Worm (Caenorhabditis elegans): ENCODE results near the gene B0035.15.

DNA sequence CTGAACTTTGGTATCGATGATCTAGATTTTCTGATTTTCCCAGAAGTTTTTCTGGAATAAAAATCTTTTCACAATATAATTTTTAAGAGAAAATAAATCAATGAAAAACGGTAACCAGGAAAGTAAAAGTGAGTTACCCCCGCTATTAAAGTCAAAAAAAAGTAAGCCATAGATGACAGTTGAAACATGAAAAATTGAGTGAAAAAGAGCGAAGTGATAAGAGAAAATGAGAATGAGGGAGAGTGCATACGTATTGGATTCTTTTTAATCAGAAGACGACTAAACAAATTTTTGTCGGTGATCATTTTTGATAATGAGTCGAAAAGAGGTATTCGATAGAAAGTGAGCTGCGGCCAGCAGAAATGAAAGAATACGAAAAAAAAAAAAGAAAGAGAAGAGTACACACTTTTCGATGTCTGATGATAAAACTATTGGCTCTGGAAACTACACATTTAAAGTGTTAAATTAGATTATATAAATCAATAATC is 38.5 kb downstream of the B0035.15 start, which contains the start of gene gtl-1:
- TF ChIP-seq lim-6 (tag; optimal IDR thresholded peaks at IDR 0.05), result no peak
- no peak for TF ChIP-seq ceh-18 (tag; optimal IDR thresholded peaks at IDR 0.05)
- TF ChIP-seq ceh-34 (tag; optimal IDR thresholded peaks at IDR 0.05), result no peak
- TF ChIP-seq sox-2 (GFP tag; IDR thresholded peaks at IDR 0.05), result no peak
- TF ChIP-seq tbx-2 (tag; optimal IDR thresholded peaks at IDR 0.05), result no peak
- TF ChIP-seq ceh-2 (tag; optimal IDR thresholded peaks at IDR 0.05), result no peak
- no peak for TF ChIP-seq ama-1 (optimal IDR thresholded peaks at IDR 0.05)
- no peak for TF ChIP-seq nfya-1 (tag; optimal IDR thresholded peaks at IDR 0.05)
